Worm (Caenorhabditis elegans) whole organism, L2 larva: ENCODE results near the gene brp-1.

ENCODE experiments used
- skn-1 ChIP-seq: sonication (generic microtip); optimal IDR thresholded peaks from 2 replicates; lab custom pipeline; 2017; ENCODE audit warnings: missing biosample characterization, missing genetic modification characterization
- unc-62 ChIP-seq: fragments of 150-350 bp; optimal IDR thresholded peaks from 2 replicates; lab custom pipeline; 2014; ENCODE audit warnings: missing biosample characterization, missing genetic modification reagents, missing genetic modification characterization

DNA sequence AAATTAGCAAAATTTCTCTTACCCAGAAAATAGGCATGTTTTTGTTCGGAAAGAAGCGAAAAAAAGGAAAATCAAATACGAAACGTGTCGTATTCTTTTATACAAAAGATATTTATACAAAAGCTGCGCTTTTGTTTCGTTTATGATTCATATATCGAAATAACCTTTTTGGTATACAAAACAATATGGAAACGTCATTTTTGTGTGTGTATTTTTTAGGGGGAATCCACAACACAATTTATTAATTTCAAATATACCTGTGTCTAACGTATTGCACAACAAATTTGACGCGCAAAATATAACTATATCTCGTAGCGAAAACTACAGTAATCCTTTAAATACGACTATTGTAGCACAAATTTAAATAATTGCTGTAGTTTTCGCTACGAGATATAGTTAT, 10.3 kb downstream of the brp-1 start, which contains the start of gene Y79H2A.2:
- TF ChIP-seq unc-62 (GFP tag; lab: Kevin White, UChicago) (no peak), skn-1 (no peak)
